Fruit fly (Drosophila melanogaster): ENCODE measurements around the gene CG11857.

DNA sequence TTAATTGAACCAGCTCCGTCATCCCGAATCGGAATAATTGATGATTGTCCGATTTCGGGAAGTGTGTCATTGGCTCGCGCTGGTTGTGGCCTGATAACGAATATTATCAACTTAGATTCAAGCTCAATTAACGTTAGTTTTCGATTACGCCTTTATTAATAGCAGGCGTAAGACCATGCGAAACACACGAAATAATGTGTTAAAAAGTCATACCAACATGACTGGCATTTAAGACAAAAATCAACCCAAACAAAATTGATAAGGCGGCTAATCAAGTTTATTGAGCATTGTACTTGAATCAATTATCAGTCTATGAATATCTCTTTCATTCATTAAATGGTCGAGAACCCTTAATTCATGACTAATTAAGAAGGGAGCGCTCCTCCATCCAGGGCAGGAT lies 50.5 kb downstream of the CG11857 start:
- TF ChIP-seq OdsH (GFP tag; optimal IDR thresholded peaks at IDR 0.05), result no peak
- TF ChIP-seq jim (GFP tag; optimal IDR thresholded peaks at IDR 0.05), result no peak
- TF ChIP-seq lola (GFP tag; optimal IDR thresholded peaks at IDR 0.05), result no peak
- TF ChIP-seq Vsx2 (GFP tag; optimal IDR thresholded peaks at IDR 0.05; ENCODE audit: partially characterized antibody), result no peak
- no peak for TF ChIP-seq Abd-B (GFP tag; optimal IDR thresholded peaks at IDR 0.05)
- no peak for TF ChIP-seq Hr83 (GFP tag; optimal IDR thresholded peaks at IDR 0.05; ENCODE audit: poor library complexity, severe bottlenecking)

Measured in whole organism, wandering third instar larva.